Fruit fly (Drosophila melanogaster) whole organism, pupa: Measurements from ENCODE around the gene Phae1.

Experiments
- CG10348 ChIP-seq: fragments of 200-800 bp; sonication (Bioruptor generic); IDR thresholded peaks from 2 replicates; pipeline ENCODE4 v1.3.6; 2022; ENCODE audit warnings: missing biosample characterization, missing genetic modification characterization
- CG12605 ChIP-seq: fragments of 200-800 bp; sonication (Bioruptor generic); IDR thresholded peaks from 2 replicates; pipeline ENCODE4 v1.3.6; 2022; ENCODE audit warnings: missing biosample characterization, missing genetic modification characterization
- CG13204 ChIP-seq: fragments of 200-800 bp; sonication (Bioruptor generic); optimal IDR thresholded peaks from 2 replicates; lab custom pipeline; 2018; ENCODE audit warnings: missing biosample characterization, mild to moderate bottlenecking, missing genetic modification characterization, moderate library complexity
- CG14655 ChIP-seq: fragments of 200-800 bp; sonication (Bioruptor generic); optimal IDR thresholded peaks from 3 replicates; lab custom pipeline; 2017; ENCODE audit warnings: mild to moderate bottlenecking, missing biosample characterization, missing genetic modification reagents, missing genetic modification characterization
- CG15710 ChIP-seq: fragments of 200-800 bp; sonication (Bioruptor generic); optimal IDR thresholded peaks from 2 replicates; lab custom pipeline; 2018; ENCODE audit warnings: missing biosample characterization, mild to moderate bottlenecking, missing genetic modification characterization, moderate library complexity
- CG32121 ChIP-seq: fragments of 200-800 bp; sonication (Bioruptor generic); IDR thresholded peaks from 2 replicates; pipeline ENCODE4 v1.3.6; 2022; ENCODE audit warnings: missing biosample characterization, missing genetic modification characterization
- CG8159 ChIP-seq: fragments of 200-800 bp; sonication (Bioruptor generic); optimal IDR thresholded peaks from 3 replicates; lab custom pipeline; 2018; ENCODE audit warnings: missing biosample characterization, mild to moderate bottlenecking, missing genetic modification characterization, moderate library complexity
- CG9948 ChIP-seq: fragments of 200-800 bp; sonication (Bioruptor generic); optimal IDR thresholded peaks from 2 replicates; lab custom pipeline; 2018; ENCODE audit warnings: missing biosample characterization, mild to moderate bottlenecking, missing genetic modification characterization, moderate library complexity
- EcR ChIP-seq: fragments of 200-800 bp; sonication (Bioruptor generic); optimal IDR thresholded peaks from 3 replicates; lab custom pipeline; 2019; ENCODE audit warnings: missing biosample characterization, missing genetic modification characterization, mild to moderate bottlenecking, moderate library complexity, missing genetic modification reagents
- Snoo ChIP-seq: fragments of 200-800 bp; sonication (Bioruptor generic); optimal IDR thresholded peaks from 3 replicates; lab custom pipeline; 2017; ENCODE audit warnings: missing biosample characterization, mild to moderate bottlenecking, missing genetic modification characterization, inconsistent platforms
- fd96Ca ChIP-seq: fragments of 200-800 bp; sonication (Bioruptor generic); IDR thresholded peaks from 3 replicates; pipeline ENCODE4 v1.3.6; 2022; ENCODE audit warnings: missing biosample characterization, missing genetic modification characterization
- rn ChIP-seq: fragments of 200-800 bp; sonication (Bioruptor generic); IDR thresholded peaks from 2 replicates; pipeline ENCODE4 v1.3.6; 2022; ENCODE audit warnings: missing biosample characterization, missing genetic modification characterization

- TF ChIP-seq CG15710 (no peak), CG12605 (GFP tag; lab: Robert Waterston, UW) (no peak), EcR (no peak), CG10348 (GFP tag; lab: Robert Waterston, UW) (no peak), CG8159 (tag; lab: Kevin White, UChicago) (no peak), rn (GFP tag; lab: Robert Waterston, UW) (no peak), Snoo (tag; lab: Kevin White, UChicago) (no peak), CG14655 (no peak), CG9948 (no peak), CG32121 (GFP tag; lab: Robert Waterston, UW) (no peak), fd96Ca (GFP tag; lab: Robert Waterston, UW) (no peak), CG13204 (GFP tag; lab: Kevin White, UChicago) (no peak)
These were observed 24.8 kb downstream of the Phae1 start for dm6 chr2L:12134125-12134378.
